Worm (Caenorhabditis elegans) whole organism, midembryonic: ENCODE data around the gene cdh-4.

Source experiments
- T22C8.4 ChIP-seq: fragments of 200-800 bp; sonication (Bioruptor generic); IDR thresholded peaks from 2 replicates; pipeline ENCODE4 v1.3.6; 2022; ENCODE audit warnings: missing genetic modification characterization, missing compliant biosample characterization
- cog-1 ChIP-seq: sonication (generic microtip); optimal IDR thresholded peaks from 2 replicates; lab custom pipeline; 2016; ENCODE audit warnings: missing genetic modification characterization, missing compliant biosample characterization
- flt-1 ChIP-seq: fragments of 200-800 bp; sonication (Bioruptor generic); IDR thresholded peaks from 2 replicates; pipeline ENCODE4 v1.3.6; 2022; ENCODE audit warnings: missing genetic modification characterization, missing compliant biosample characterization
- klf-2 ChIP-seq: fragments of 200-800 bp; sonication (Bioruptor generic); conservative IDR thresholded peaks from 2 replicates; pipeline ENCODE4 v1.3.6; 2022; ENCODE audit warnings: missing genetic modification reagents, missing genetic modification characterization, missing compliant biosample characterization
- med-1 ChIP-seq: sonication (generic microtip); optimal IDR thresholded peaks from 2 replicates; lab custom pipeline; 2017; ENCODE audit warnings: missing genetic modification characterization, mild to moderate bottlenecking, missing compliant biosample characterization, antibody characterized with exemption, missing genetic modification reagents; ENCODE audit not compliant: insufficient read depth
- ref-1 ChIP-seq: fragments of 200-800 bp; sonication (Bioruptor generic); conservative IDR thresholded peaks from 2 replicates; pipeline ENCODE4 v1.3.6; 2022; ENCODE audit warnings: missing genetic modification reagents, missing genetic modification characterization, missing compliant biosample characterization
- tab-1 ChIP-seq: fragments of 200-800 bp; sonication (Bioruptor generic); IDR thresholded peaks from 2 replicates; pipeline ENCODE4 v1.3.6; 2022; ENCODE audit warnings: missing genetic modification characterization, missing compliant biosample characterization
- ztf-23 ChIP-seq: fragments of 200-800 bp; sonication (Bioruptor generic); IDR thresholded peaks from 2 replicates; pipeline ENCODE4 v1.3.6; 2022; ENCODE audit warnings: missing genetic modification reagents, missing genetic modification characterization, missing compliant biosample characterization
- ztf-29 ChIP-seq: fragments of 200-800 bp; sonication (Bioruptor generic); IDR thresholded peaks from 2 replicates; pipeline ENCODE4 v1.3.6; 2022; ENCODE audit warnings: missing genetic modification reagents, missing genetic modification characterization, missing compliant biosample characterization

DNA sequence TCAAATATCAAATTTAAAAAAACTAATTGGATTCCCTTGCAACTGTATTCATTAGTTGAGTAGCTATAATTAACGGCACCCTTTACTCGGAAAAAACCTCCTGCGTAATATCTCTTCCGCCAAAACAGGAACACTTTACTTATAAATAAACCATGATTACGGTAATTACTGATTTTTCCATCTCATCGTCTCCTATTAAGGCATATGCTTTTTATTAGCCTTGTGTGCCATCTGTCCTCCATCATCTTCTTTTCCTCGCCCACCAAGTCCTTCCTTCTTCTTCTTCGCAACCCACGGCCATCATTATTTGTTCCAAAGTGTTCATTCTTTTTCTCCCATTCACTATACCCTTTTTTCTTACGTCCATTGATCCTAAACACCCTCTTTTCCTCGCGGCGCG is 747 bp upstream of the cdh-4 start:
- TF ChIP-seq med-1 (GFP tag; lab: Kevin White, UChicago) (no peak), ref-1 (GFP tag; lab: Robert Waterston, UW) (no peak), flt-1 (GFP tag; lab: Robert Waterston, UW) (no peak), cog-1 (no peak), ztf-23 (no peak), klf-2 (no peak), tab-1 (no peak), T22C8.4 (no peak), ztf-29 (GFP tag; lab: Robert Waterston, UW) (no peak)
